Fruit fly (Drosophila melanogaster): ENCODE data around the gene CG6171.

The CG6171 gene

DNA sequence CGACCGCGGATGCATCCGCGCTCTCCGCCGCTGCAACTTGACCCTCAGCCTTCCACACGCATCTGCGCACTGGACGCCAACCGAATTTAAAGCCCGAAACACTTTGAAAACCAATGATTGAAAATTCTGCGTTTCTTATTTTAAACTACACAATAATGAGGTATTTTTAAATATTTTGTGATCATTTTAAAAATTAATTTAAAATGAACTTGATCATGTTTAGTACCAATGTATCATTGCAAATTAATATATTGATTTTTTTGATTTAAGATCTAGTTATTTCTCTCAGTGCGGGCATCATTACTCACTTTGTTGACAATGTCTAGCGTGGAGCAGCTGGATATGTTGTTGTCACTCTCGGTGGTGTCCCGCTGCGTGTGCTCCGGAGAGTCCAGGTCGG is 3.2 kb upstream of the CG6171 start (continued):
- TF ChIP-seq CG10959 (GFP tag; IDR thresholded peaks at IDR 0.05) (no peak), CG11456 (GFP tag; IDR thresholded peaks at IDR 0.05) (no peak), dmrt11E (tag; optimal IDR thresholded peaks at IDR 0.05) (peak; percentile 15), rib (GFP tag; IDR thresholded peaks at IDR 0.05) (no peak), CG17385 (GFP tag; optimal IDR thresholded peaks at IDR 0.05) (no peak), CG3065 (GFP tag; optimal IDR thresholded peaks at IDR 0.05) (no peak), hkb (optimal IDR thresholded peaks at IDR 0.05) (no peak), hkb (GFP tag; IDR thresholded peaks at IDR 0.05) (peak; percentile 63), CG30403 (GFP tag; optimal IDR thresholded peaks at IDR 0.05) (peak; percentile 63), CG33213 (GFP tag; optimal IDR thresholded peaks at IDR 0.05) (no peak), CG17912 (GFP tag; optimal IDR thresholded peaks at IDR 0.05) (no peak), CG13296 (GFP tag; optimal IDR thresholded peaks at IDR 0.05) (peak; percentile 20), salm (tag; optimal IDR thresholded peaks at IDR 0.05) (peak; percentile 16), CG10147 (GFP tag; optimal IDR thresholded peaks at IDR 0.05) (no peak), zen2 (GFP tag; IDR thresholded peaks at IDR 0.05; ENCODE audit: partially characterized antibody) (no peak), CG4820 (GFP tag; optimal IDR thresholded peaks at IDR 0.05) (no peak), vvl (GFP tag; IDR thresholded peaks at IDR 0.05) (peak; percentile 77), HmgZ (tag; optimal IDR thresholded peaks at IDR 0.05) (peak; percentile 29), CG4282 (GFP tag; optimal IDR thresholded peaks at IDR 0.05) (no peak), Hr3 (GFP tag; optimal IDR thresholded peaks at IDR 0.05) (peak; percentile 11), sr (GFP tag; IDR thresholded peaks at IDR 0.05) (no peak), al (GFP tag; IDR thresholded peaks at IDR 0.05) (peak; percentile 33; the same call in 1 of the 2 replicates), sens-2 (GFP tag; IDR thresholded peaks at IDR 0.05) (no peak), CG12659 (GFP tag; optimal IDR thresholded peaks at IDR 0.05) (peak; percentile 30), Ravus (GFP tag; IDR thresholded peaks at IDR 0.05) (no peak), row (GFP tag; IDR thresholded peaks at IDR 0.05) (peak; percentile 74), E2f1 (GFP tag; IDR thresholded peaks at IDR 0.05) (0 out of 2 replicates have a peak, but pooled peaks have one; percentile 21), C15 (GFP tag; IDR thresholded peaks at IDR 0.05) (no peak), CG1529 (GFP tag; optimal IDR thresholded peaks at IDR 0.05) (no peak), CTCF (GFP tag; optimal IDR thresholded peaks at IDR 0.05) (no peak), dpn (GFP tag; optimal IDR thresholded peaks at IDR 0.05) (peak in 1 of 2 experiments; percentile 23), CG4360 (GFP tag; IDR thresholded peaks at IDR 0.05) (no peak), Bdp1 (GFP tag; optimal IDR thresholded peaks at IDR 0.05) (no peak), twi (tag; optimal IDR thresholded peaks at IDR 0.05) (no peak), grau (tag; optimal IDR thresholded peaks at IDR 0.05) (peak; percentile 51), knrl (GFP tag; IDR thresholded peaks at IDR 0.05; ENCODE audit: partially characterized antibody) (no peak), Hsf (GFP tag; optimal IDR thresholded peaks at IDR 0.05) (no peak), CG14441 (GFP tag; IDR thresholded peaks at IDR 0.05) (peak; percentile 51), Myb (GFP tag; optimal IDR thresholded peaks at IDR 0.05) (no peak), Meics (GFP tag; optimal IDR thresholded peaks at IDR 0.05) (peak; percentile 13), trem (tag; optimal IDR thresholded peaks at IDR 0.05) (no peak), MBD-R2 (GFP tag; IDR thresholded peaks at IDR 0.05) (no peak), Bgb (GFP tag; IDR thresholded peaks at IDR 0.05; ENCODE audit: partially characterized antibody) (no peak), CG12391 (tag; optimal IDR thresholded peaks at IDR 0.05) (peak; percentile 62), Rfx (GFP tag; IDR thresholded peaks at IDR 0.05) (peak; percentile 39), MESR4 (GFP tag; optimal IDR thresholded peaks at IDR 0.05) (no peak), Mrtf (GFP tag; IDR thresholded peaks at IDR 0.05) (no peak), Rx (GFP tag; IDR thresholded peaks at IDR 0.05) (no peak), seq (GFP tag; IDR thresholded peaks at IDR 0.05) (peak; percentile 67), Nf-YC (tag; optimal IDR thresholded peaks at IDR 0.05) (no peak), ind (GFP tag; optimal IDR thresholded peaks at IDR 0.05) (no peak), CG31365 (tag; optimal IDR thresholded peaks at IDR 0.05) (no peak), CG4707 (GFP tag; optimal IDR thresholded peaks at IDR 0.05) (no peak), fd96Cb (tag; optimal IDR thresholded peaks at IDR 0.05) (peak; percentile 29)

Data from whole organism, embryonic.